Worm (Caenorhabditis elegans) whole organism, L4/young adult: ENCODE results near the gene acp-4.

Experiments used
- W03F9.2 ChIP-seq: fragments of 150-350 bp; optimal IDR thresholded peaks from 2 replicates; lab custom pipeline; 2014; ENCODE audit warnings: missing biosample characterization, missing genetic modification characterization
- dao-5 ChIP-seq: sonication (generic microtip); optimal IDR thresholded peaks from 2 replicates; lab custom pipeline; 2016; ENCODE audit warnings: missing genotype, missing genetic modification characterization, moderate library complexity, missing compliant biosample characterization
- him-1 ChIP-seq: sonication (generic microtip); optimal IDR thresholded peaks from 2 replicates; lab custom pipeline; 2016; ENCODE audit warnings: missing genotype, missing genetic modification reagents, missing genetic modification characterization, missing compliant biosample characterization

Gene acp-4

ce11 chrII:8464448-8464898, 29.6 kb upstream of the acp-4 start, which contains the start of gene fars-3:
Gene fars-3 (plus strand): TSS chrII:8464848.
- TF ChIP-seq dao-5 (tag; lab: Kevin White, UChicago) (no peak), him-1 (tag; lab: Kevin White, UChicago) (no peak), W03F9.2 (peak; percentile 48)

ce11 chrII:8457438-8457837, 22.5 kb upstream of the acp-4 start, which contains the start of gene zyg-9:
Gene zyg-9 (plus strand): TSS chrII:8457818.
- TF ChIP-seq W03F9.2 (no peak), him-1 (tag; lab: Kevin White, UChicago) (no peak), dao-5 (tag; lab: Kevin White, UChicago) (no peak)

- TF ChIP-seq him-1 (tag; lab: Kevin White, UChicago) (no peak), dao-5 (tag; lab: Kevin White, UChicago) (no peak)
Measured at ce11 chrII:8456681-8457389, 21.9 kb upstream of the acp-4 start.

- TF ChIP-seq him-1 (tag; lab: Kevin White, UChicago) (no peak), W03F9.2 (no peak), dao-5 (tag; lab: Kevin White, UChicago) (no peak)
Measured at ce11 chrII:8456094-8456493, 21.2 kb upstream of the acp-4 start, which contains the start of gene F22B5.6. Gene F22B5.6 (minus strand): TSS chrII:8456194.

- TF ChIP-seq W03F9.2 (no peak), dao-5 (tag; lab: Kevin White, UChicago) (no peak), him-1 (tag; lab: Kevin White, UChicago) (no peak)
Measured at ce11 chrII:8454513-8454912, 19.6 kb upstream of the acp-4 start, which contains the start of gene F22B5.5. Gene F22B5.5 (minus strand): TSS chrII:8454613.

- TF ChIP-seq W03F9.2: no peak
- TF ChIP-seq dao-5 (tag; lab: Kevin White, UChicago): no peak
- no peak for TF ChIP-seq him-1 (tag; lab: Kevin White, UChicago)
Measured at ce11 chrII:8451425-8451824, 16.5 kb upstream of the acp-4 start.

ce11 chrII:8450750-8451149, 15.8 kb upstream of the acp-4 start:
- TF ChIP-seq W03F9.2 (no peak), him-1 (tag; lab: Kevin White, UChicago) (no peak), dao-5 (tag; lab: Kevin White, UChicago) (no peak)

ce11 chrII:8449660-8450118, 14.8 kb upstream of the acp-4 start, which contains the start of gene F22B5.4:
Gene F22B5.4 (plus strand): TSS chrII:8449710.
- TF ChIP-seq dao-5 (tag; lab: Kevin White, UChicago) (no peak), him-1 (tag; lab: Kevin White, UChicago) (no peak), W03F9.2 (no peak)

ce11 chrII:8446731-8447130, 11.8 kb upstream of the acp-4 start, which contains the start of gene cut-3:
Gene cut-3 (minus strand): TSS chrII:8446831.
- TF ChIP-seq him-1 (tag; lab: Kevin White, UChicago) (no peak), W03F9.2 (no peak), dao-5 (tag; lab: Kevin White, UChicago) (no peak)

ce11 chrII:8444007-8444406, 9.1 kb upstream of the acp-4 start, which contains the start of gene evl-20:
Gene evl-20 (plus strand): TSS chrII:8444307.
- TF ChIP-seq W03F9.2: no peak
- no peak for TF ChIP-seq him-1 (tag; lab: Kevin White, UChicago)
- no peak for TF ChIP-seq dao-5 (tag; lab: Kevin White, UChicago)

ce11 chrII:8442717-8443223, 7.9 kb upstream of the acp-4 start, which contains the start of gene eif-3.G:
Gene eif-3.G (plus strand): TSS chrII:8442767.
- TF ChIP-seq W03F9.2 (no peak), him-1 (tag; lab: Kevin White, UChicago) (no peak), dao-5 (tag; lab: Kevin White, UChicago) (no peak)

- TF ChIP-seq W03F9.2: peak; percentile 63
- no peak for TF ChIP-seq him-1 (tag; lab: Kevin White, UChicago)
Measured at ce11 chrII:8442176-8442575, 7.3 kb upstream of the acp-4 start.

- no peak for TF ChIP-seq him-1 (tag; lab: Kevin White, UChicago)
- TF ChIP-seq dao-5 (tag; lab: Kevin White, UChicago): peak; percentile 86
- no peak for TF ChIP-seq W03F9.2
Measured at ce11 chrII:8441519-8441918, 6.6 kb upstream of the acp-4 start.

- TF ChIP-seq W03F9.2 (no peak), him-1 (tag; lab: Kevin White, UChicago) (no peak)
Measured at ce11 chrII:8440792-8441191, 5.9 kb upstream of the acp-4 start.
